Fruit fly (Drosophila melanogaster) whole organism, larva: ENCODE measurements around the gene NP15.6.

Source experiments
- noc ChIP-seq: fragments of 200-800 bp; sonication (Bioruptor generic); optimal IDR thresholded peaks from 3 replicates; lab custom pipeline; 2019; ENCODE audit warnings: missing biosample characterization, mild to moderate bottlenecking, missing genetic modification characterization, moderate library complexity

NP15.6 gene

DNA sequence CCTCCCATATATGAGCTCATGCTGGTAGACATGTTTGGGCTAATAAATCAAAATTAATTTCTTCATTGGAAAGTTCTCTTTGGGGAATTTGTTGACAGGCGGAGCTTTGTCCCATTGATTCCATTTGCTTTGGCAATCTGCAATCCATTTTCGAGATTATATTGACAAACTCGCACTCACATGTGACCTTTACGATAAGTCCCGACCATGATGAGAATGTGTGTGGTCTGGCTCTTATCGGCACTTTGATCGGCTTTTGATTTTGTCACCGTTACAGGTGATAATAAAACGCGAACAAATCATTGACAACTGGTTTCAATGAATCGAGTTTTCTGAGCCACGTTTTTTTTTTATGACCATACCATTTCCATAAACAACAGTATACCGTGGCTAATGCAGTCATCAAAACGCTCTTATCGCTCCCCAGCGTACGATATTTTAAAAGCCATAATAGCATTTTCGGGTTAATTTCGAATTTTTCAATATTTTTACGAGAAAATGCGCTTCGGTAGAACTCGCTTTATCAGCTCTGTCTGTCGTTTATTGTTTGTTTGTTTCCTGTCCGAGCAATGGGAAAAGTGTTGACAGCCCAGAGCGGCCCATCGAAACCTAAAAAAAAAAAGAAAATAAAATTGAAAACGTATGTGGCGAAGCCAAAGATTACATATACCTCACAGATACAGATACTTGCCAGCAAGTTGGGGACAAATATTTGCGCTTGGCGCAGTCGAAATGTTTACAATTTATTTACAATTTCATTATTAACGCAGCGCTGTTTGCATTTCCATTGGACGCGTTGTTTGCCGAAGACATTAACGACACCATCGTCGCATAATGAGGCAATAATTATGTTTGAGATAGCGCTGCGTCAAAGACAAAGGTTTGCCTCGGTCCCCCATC is 29.5 kb upstream of the NP15.6 start:
- no peak for TF ChIP-seq noc (tag; lab: Kevin White, UChicago)

DNA sequence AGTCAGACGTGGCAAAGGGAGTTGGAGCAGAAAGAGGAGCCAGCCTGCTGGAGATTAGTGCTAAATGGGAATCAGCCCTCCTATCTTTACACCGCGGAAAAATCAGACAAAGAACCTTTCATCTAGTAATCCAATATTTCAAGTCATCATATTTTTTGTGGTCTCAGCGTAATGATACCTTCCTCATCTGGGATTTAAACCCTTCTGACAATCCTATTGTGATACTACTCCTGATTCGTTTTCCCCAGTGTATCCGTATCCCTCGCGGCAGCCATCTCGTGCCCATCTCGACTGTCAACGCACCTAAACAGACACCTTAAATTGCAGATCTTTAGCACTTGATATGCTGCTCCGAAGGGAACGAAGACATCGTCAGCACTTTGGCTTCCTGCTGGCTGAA is 28.8 kb upstream of the NP15.6 start:
- TF ChIP-seq noc (tag; lab: Kevin White, UChicago) = no peak

DNA sequence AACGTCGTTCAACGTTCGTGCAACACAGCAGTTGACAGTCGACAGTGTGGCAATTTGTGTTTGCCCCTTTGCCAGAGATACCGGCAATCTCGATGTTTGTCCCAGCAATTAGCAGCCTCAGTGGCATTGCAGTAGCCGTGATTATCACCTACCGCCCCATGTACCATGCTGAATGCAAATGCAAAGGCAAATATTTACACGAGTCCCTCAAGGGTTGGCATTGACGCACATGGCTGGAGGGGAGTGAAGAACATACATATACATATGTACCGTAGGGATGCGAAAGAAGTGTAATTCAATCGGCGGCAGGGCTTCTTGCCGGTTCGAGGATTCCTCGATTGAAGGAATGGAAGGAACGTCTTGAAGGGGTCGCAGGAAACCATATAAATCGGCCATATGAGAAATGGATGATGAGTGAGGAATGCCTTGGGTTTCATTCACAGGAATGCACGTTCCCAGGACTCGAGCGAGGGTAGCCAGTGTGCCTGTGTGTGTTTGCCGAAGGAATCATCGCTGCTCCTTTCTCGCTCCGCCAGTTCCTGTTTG is 27.2 kb upstream of the NP15.6 start:
- no peak for TF ChIP-seq noc (tag; lab: Kevin White, UChicago)

DNA sequence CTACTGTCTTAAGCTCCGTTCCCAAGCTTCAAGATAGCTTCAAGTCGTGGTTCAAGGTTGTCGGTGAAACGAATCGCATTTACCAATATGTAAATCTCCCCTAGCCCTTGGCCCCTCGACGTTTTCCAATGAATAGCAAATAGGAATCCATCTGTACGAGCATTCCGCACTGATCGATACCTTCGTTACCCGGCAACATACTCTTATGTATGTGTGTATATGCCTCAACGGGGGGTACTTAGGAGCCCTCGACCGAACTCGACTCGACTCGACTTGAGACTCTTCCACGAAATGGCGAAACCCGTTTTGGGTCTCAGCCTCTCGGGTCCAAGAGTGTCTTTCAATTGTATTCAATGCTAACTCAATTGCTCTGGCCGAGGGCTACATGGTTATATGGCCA is 25.5 kb upstream of the NP15.6 start:
- no peak for TF ChIP-seq noc (tag; lab: Kevin White, UChicago)

DNA sequence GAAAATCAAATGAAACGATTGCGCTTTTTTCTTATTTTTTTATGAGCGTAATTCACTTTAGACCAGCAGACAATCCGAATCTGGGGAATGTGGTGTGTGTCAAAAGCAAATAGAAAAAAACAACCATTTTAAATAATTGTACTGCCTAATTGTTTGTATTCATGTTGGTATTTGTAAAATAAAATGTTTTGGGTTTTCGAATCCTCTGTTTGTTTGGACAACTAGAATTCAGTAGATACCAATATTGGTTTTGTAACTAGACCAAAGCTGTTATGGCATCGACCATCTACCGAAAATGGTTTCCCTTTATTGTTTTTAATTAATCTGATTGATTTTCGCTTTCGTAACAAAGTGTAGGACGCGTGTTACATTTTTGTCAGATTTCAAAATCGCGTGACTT is 16.2 kb upstream of the NP15.6 start:
- TF ChIP-seq noc (tag; lab: Kevin White, UChicago) = no peak

DNA sequence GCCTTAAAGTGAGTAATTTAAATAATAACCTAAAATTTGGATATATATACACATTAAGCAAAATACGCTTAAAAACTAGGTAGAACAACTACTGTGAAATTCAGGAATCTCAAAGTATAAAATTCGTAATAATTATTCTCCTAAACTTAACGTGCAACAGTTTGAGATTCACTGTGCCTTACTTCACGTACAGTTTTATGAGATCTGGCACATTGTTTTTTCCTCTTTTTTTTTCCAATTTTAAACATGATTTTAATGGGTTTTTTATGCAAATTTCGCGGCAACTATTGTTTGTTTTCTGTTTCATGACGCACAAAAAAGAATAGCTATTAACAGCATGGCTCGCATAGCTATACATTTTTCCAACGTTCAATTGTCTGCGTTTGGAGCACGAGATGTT is 15.3 kb upstream of the NP15.6 start:
- TF ChIP-seq noc (tag; lab: Kevin White, UChicago) = no peak

DNA sequence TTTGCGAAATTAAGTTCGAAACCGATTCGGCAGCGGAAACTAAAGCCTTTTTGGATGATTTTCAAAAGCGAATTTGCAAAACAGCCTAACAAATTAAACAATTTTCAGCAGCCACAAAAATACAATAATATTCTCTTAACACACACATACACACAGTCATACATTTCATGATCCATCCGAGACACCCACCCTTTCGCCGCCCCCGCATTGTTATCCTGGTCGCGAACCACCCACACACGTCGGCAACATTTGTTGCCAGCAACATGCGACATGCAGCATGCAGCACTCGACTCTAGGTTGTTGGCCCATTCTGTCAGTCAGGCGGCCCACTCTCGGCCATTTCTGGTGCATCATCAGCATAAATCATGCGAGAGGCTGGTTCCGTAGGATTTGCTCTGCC is 13.1 kb upstream of the NP15.6 start:
- no peak for TF ChIP-seq noc (tag; lab: Kevin White, UChicago)

DNA sequence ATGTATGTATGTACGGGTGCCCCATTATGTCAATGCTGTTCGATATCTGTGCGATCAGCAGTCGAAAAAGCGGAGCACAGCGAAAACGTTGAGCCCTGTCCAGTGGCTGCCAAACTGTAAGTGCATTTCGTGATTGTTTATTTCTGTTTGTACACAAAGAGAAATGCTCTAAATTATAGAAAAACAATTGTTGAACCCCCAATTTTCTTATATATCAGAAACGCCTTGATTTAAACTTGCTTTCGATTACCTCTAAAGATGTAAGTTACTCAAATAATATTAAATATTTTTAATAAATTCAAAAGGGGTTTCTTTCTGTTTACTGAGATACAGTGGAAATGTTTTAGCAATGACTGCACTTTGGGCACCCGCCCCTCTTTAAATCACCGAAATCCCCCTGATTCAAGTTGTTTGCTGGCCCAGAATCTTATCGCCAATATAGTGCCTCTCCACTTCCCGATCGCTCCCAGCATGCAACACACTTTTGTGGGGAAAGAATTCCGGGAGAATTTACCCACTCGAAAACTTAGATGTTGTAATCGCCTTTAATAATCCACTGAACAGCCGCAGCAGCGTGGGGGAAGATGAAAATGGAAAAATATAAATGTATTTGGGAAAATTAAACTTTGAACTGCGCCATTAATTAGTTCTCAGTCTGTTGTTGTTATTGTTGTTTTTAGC is 12.3 kb upstream of the NP15.6 start:
- TF ChIP-seq noc (tag; lab: Kevin White, UChicago) = no peak

DNA sequence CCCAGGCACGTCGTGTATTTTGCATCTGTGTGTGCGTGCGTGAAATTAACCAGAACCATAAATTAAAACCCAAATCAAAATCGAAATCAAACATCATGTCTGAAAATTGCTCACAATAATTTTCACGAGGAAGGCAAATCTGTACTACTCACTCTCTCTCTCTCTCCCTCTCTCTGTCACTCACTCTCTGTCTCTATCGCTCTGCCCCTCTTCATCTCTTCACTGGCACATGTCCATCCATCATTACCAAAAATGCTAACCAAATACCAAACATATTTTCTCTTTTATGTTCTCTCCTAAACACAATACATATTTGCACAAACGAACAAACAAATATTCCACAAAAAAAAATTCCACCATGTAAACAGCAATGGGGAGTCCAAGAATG is 11.8 kb upstream of the NP15.6 start:
- TF ChIP-seq noc (tag; lab: Kevin White, UChicago) = no peak

DNA sequence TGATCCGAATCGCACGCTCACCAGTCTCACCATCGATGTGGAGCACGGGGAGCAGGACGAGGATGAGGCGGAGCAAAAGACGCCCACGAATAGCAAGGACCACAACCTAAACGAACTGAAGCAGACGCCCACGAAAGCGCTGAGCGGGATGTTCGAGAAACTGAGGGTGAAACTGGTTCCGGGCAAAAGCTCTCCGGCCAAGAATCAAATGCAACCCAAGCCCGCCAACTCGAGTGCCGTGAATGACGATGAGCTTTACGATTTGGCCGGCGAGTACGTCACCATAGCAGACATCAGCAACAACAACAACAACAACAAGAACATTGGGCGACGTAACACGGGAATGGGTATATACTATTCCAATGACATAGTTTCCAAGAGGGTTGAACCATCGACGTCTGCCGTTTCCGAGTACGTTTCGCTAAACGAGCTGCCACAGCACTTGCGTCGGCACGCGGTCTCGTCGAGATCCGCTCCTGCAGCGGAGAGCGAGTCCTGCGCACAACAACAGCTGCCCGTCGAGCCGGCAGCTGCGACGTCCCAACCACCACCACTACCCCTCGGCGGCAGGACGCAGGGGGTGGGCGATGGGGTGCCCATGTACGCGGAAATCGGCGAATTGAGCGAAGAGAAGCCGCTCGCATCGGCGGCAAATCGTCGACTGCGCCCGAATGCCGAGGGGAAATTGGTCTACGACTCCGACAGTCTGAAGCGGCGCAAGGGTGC is 9.7 kb upstream of the NP15.6 start:
- TF ChIP-seq noc (tag; lab: Kevin White, UChicago) = no peak

DNA sequence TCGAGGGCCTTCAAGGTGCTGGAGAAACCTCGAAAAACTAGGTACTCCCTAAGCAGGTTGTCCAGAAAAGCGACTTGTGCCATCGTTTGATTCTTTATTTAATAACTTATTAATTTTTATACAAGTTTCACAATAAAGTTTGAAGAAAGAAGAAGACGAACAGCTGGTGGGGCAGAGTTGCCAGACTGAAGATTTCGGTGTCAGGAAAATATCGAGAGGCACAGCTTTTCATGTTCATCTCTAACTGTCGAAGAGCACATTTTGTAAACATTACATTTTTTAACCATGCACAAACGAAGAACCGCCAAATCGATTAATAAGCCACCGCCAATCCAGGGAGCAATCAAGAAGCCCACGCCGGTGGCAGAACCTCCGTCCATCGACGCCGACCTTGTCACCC is 3.3 kb upstream of the NP15.6 start, which contains the start of the genes CG6005 and CG14286:
Gene CG6005, minus strand, starts transcription at position 169 of the 400 bp plus-strand sequence.
Gene CG14286, plus strand, starts transcription at position 231 of the 400 bp plus-strand sequence.
- no peak for TF ChIP-seq noc (tag; lab: Kevin White, UChicago)

DNA sequence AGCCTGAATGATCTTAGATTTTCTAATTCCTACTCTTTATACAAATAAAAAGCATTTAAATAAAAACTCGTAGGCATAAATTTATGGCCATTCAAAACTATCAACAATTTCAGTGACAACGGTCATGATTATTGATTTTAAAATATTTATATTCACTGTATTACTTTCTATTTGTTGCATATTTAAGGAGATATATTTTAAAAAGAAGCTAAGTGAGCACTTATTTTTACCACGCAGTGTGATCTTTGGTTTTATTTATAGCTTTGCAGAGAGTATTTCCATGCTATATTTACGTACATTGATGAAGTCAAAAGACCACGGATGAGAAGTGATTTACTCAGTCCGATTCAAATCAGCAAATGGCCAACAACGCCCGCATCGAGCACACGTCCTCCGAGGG is 2.4 kb upstream of the NP15.6 start, which contains the start of gene CG14285:
Gene CG14285, plus strand, starts transcription at position 339 of the 400 bp plus-strand sequence.
- no peak for TF ChIP-seq noc (tag; lab: Kevin White, UChicago)

DNA sequence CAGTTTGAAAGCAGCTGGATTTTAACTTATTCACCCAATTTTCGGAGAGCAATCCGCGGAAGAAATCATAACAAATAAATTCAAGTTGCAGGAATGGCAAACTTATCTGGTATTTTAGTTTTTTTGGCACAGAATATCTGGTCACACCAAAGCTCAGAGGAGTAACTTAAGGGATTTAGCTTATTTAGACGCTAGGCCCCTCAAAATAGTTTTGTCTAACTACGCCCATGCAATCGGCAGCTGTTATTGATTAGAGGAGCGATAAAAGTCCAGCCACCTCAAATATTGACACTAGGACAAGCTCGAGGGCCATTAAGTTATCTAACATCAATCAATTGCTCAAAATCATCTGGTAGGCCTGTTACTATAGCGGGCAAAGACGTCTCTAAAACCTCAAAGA is 1.6 kb downstream of the NP15.6 start, which contains the start of the genes GatA and P5cr:
Gene GatA, minus strand, starts transcription at position 100 of the 400 bp plus-strand sequence.
Gene P5cr, plus strand, starts transcription at position 174 of the 400 bp plus-strand sequence.
- peak; percentile 78 for TF ChIP-seq noc (tag; lab: Kevin White, UChicago)

DNA sequence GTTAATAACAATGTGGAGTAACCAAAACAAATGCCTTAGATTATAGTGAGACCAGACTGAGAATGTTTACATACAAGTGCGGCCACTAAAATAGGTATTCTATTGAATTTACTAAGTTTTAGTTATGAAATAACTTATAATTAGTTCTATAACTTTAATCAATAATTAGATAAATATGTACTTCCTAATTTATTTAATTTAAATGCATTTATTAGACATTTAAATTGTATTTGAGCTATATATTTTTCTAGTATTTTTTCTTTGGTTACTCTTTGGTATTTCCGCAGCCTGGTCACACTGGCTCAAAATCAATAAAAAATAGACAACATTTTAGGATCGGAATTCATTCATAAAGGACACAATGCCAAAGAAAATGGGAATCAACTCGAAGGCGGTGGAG is 4.0 kb downstream of the NP15.6 start, which contains the start of the genes Prp18 and CG6013:
Gene Prp18, minus strand, starts transcription at position 62 of the 400 bp plus-strand sequence.
Gene CG6013, plus strand, starts transcription at position 294 of the 400 bp plus-strand sequence.
- TF ChIP-seq noc (tag; lab: Kevin White, UChicago) = peak; percentile 58

DNA sequence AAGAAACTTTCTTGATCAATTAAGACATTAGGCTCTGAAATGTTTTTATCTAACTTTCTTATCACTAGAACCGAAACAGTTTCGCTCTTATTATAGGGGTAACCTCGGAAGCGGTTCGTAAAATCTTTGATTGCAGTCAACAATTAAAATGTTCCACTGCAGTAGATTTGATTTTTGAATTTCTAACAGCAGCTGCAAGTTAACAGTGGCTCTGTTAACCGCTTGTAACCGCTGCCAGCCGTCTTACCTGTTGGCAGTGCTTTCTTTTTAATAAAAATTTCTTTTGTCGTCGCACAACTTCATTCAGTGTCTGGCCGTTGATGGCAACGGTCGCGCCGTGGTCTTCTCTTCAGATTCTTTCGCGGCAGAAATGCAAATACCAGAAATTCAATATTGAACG is 6.1 kb downstream of the NP15.6 start, which contains the start of gene CG6026:
Gene CG6026, plus strand, starts transcription at position 301 of the 400 bp plus-strand sequence.
- TF ChIP-seq noc (tag; lab: Kevin White, UChicago) = no peak
